Worm (Caenorhabditis elegans): ENCODE data around the gene C54D10.10.

- TF ChIP-seq unc-62 (GFP tag; optimal IDR thresholded peaks at IDR 0.05): no peak
- no peak for TF ChIP-seq alr-1 (tag; optimal IDR thresholded peaks at IDR 0.05)
Measured at ce11 chrV:12433105-12433504, 16.7 kb downstream of the C54D10.10 start.
